Fruit fly (Drosophila melanogaster) whole organism, adult: ENCODE results near the gene Osi10a.

Experiments
- CG14711 ChIP-seq: fragments of 200-800 bp; sonication (Bioruptor generic); optimal IDR thresholded peaks from 2 replicates; lab custom pipeline; 2018; ENCODE audit warnings: missing biosample characterization, mild to moderate bottlenecking, missing genetic modification characterization, moderate library complexity
- CG1620 ChIP-seq: fragments of 200-800 bp; sonication (Bioruptor generic); optimal IDR thresholded peaks from 2 replicates; lab custom pipeline; 2016; ENCODE audit warnings: missing biosample characterization, missing genetic modification characterization
- CG33017 ChIP-seq: fragments of 200-800 bp; sonication (Bioruptor generic); optimal IDR thresholded peaks from 2 replicates; lab custom pipeline; 2018; ENCODE audit warnings: missing biosample characterization, mild to moderate bottlenecking, missing genetic modification characterization, moderate library complexity
- CG7045 ChIP-seq: fragments of 200-800 bp; sonication (Bioruptor generic); optimal IDR thresholded peaks from 2 replicates; lab custom pipeline; 2017; ENCODE audit warnings: missing biosample characterization, mild to moderate bottlenecking, missing genetic modification characterization
- Crg-1 ChIP-seq: fragments of 200-800 bp; sonication (Bioruptor generic); optimal IDR thresholded peaks from 2 replicates; lab custom pipeline; 2016; ENCODE audit warnings: missing biosample characterization, missing genetic modification characterization
- Hr96 ChIP-seq: fragments of 200-800 bp; sonication (Bioruptor generic); optimal IDR thresholded peaks from 2 replicates; lab custom pipeline; 2016; ENCODE audit warnings: missing biosample characterization, missing genetic modification characterization
- cic ChIP-seq: fragments of 200-800 bp; sonication (Bioruptor generic); optimal IDR thresholded peaks from 2 replicates; lab custom pipeline; 2017; ENCODE audit warnings: missing biosample characterization, mild to moderate bottlenecking, missing genetic modification characterization, moderate library complexity
- cnc ChIP-seq, 2 experiments: fragments of >200 bp; optimal IDR thresholded peaks; 2 replicates each; lab custom pipeline; 2017
- kay ChIP-seq: fragments of 200-800 bp; sonication (Bioruptor generic); peaks from one replicate; lab custom pipeline; 2016; ENCODE audit warnings: missing biosample characterization, missing genetic modification characterization, borderline replicate concordance
- ovo ChIP-seq: fragments of 200-800 bp; sonication (Bioruptor generic); optimal IDR thresholded peaks from 2 replicates; lab custom pipeline; 2016; ENCODE audit warnings: missing biosample characterization, missing genetic modification characterization
- tj ChIP-seq: fragments of 200-800 bp; sonication (Bioruptor generic); optimal IDR thresholded peaks from 3 replicates; lab custom pipeline; 2017; ENCODE audit warnings: missing biosample characterization, mild to moderate bottlenecking, missing genetic modification characterization, moderate library complexity
- toe ChIP-seq: fragments of 200-800 bp; sonication (Bioruptor generic); optimal IDR thresholded peaks from 2 replicates; lab custom pipeline; 2016; ENCODE audit warnings: missing biosample characterization, missing genetic modification characterization

- TF ChIP-seq toe (GFP tag; lab: Kevin White, UChicago) (no peak), Hr96 (GFP tag; lab: Kevin White, UChicago) (no peak), cic (GFP tag; lab: Kevin White, UChicago) (no peak), CG33017 (tag; lab: Kevin White, UChicago) (no peak), CG1620 (no peak), ovo (GFP tag; lab: Kevin White, UChicago) (no peak), tj (no peak), CG7045 (no peak), CG14711 (tag; lab: Kevin White, UChicago) (no peak), kay (GFP tag; lab: Kevin White, UChicago) (no peak), cnc (optimal IDR thresholded peaks at IDR 0.05; lab: Kevin White, UChicago) (no peak), Crg-1 (GFP tag; lab: Kevin White, UChicago) (no peak)
Measured at dm6 chr3R:6238977-6239376, 24.8 kb upstream of the Osi10a start.
